Fruit fly (Drosophila melanogaster) Kc167 (cell line): ENCODE results near the gene Pif1.

Experiments used
- Sin3A ChIP-seq: fragments of >200 bp; optimal IDR thresholded peaks from 2 replicates; lab custom pipeline; 2018; ENCODE audit warnings: missing external identifiers
- h ChIP-seq: fragments of >200 bp; optimal IDR thresholded peaks from 3 replicates; lab custom pipeline; 2018; ENCODE audit warnings: missing external identifiers
- insv ChIP-seq: fragments of >200 bp; optimal IDR thresholded peaks from 3 replicates; lab custom pipeline; 2018; ENCODE audit warnings: missing external identifiers
- psq ChIP-seq: fragments of >200 bp; optimal IDR thresholded peaks from 2 replicates; lab custom pipeline; 2017; ENCODE audit warnings: missing external identifiers
- ttk ChIP-seq: sonication (Bioruptor generic); optimal IDR thresholded peaks from 2 replicates; lab custom pipeline; 2017; ENCODE audit warnings: missing external identifiers

dm6 chr2L:3438078-3438477, 31.7 kb downstream of the Pif1 start:
- TF ChIP-seq insv: no peak
- TF ChIP-seq h (lab: Kevin White, UChicago): no peak
- TF ChIP-seq psq (lab: Kevin White, UChicago): no peak
- no peak for TF ChIP-seq Sin3A (lab: Kevin White, UChicago)
- no peak for TF ChIP-seq ttk (lab: Kevin White, UChicago)
